Worm (Caenorhabditis elegans) whole organism, young adult: ENCODE measurements around the gene C34C12.8.

Experiments
- C17E4.6 ChIP-seq: fragments of 200-800 bp; sonication (Bioruptor generic); IDR thresholded peaks from 2 replicates; pipeline ENCODE4 v1.3.6; 2022; ENCODE audit warnings: missing genetic modification reagents, missing genetic modification characterization, missing compliant biosample characterization
- D2030.7 ChIP-seq: fragments of 200-800 bp; sonication (Bioruptor generic); IDR thresholded peaks from 2 replicates; pipeline ENCODE4 v1.3.6; 2022; ENCODE audit warnings: missing genetic modification reagents, missing genetic modification characterization, missing compliant biosample characterization
- F37B4.10 ChIP-seq: fragments of 200-800 bp; sonication (Bioruptor generic); IDR thresholded peaks from 2 replicates; pipeline ENCODE4 v1.3.6; 2022; ENCODE audit warnings: missing genetic modification characterization, missing compliant biosample characterization
- F49E8.2 ChIP-seq: sonication (generic microtip); optimal IDR thresholded peaks from 3 replicates; lab custom pipeline; 2017; ENCODE audit warnings: missing genetic modification characterization, mild to moderate bottlenecking, missing compliant biosample characterization, antibody characterized with exemption, moderate library complexity; ENCODE audit not compliant: insufficient read depth
- F55B11.4 ChIP-seq: sonication (generic microtip); optimal IDR thresholded peaks from 2 replicates; lab custom pipeline; 2016; ENCODE audit warnings: missing compliant biosample characterization, missing genetic modification characterization, borderline replicate concordance; ENCODE audit not compliant: insufficient read depth
- K11D2.4 ChIP-seq: fragments of 200-800 bp; sonication (Bioruptor generic); IDR thresholded peaks from 2 replicates; pipeline ENCODE4 v1.3.6; 2022; ENCODE audit warnings: missing genetic modification reagents, missing genetic modification characterization, missing compliant biosample characterization
- K12H6.12 ChIP-seq: fragments of 200-800 bp; sonication (Bioruptor generic); optimal IDR thresholded peaks from 2 replicates; lab custom pipeline; 2018; ENCODE audit warnings: mild to moderate bottlenecking, missing genetic modification characterization, missing compliant biosample characterization
- Y53F4B.3 ChIP-seq: fragments of 200-800 bp; sonication (Bioruptor generic); IDR thresholded peaks from 2 replicates; pipeline ENCODE4 v1.3.6; 2022; ENCODE audit warnings: missing genetic modification reagents, missing genetic modification characterization, missing compliant biosample characterization
- Y53G8AR.9 ChIP-seq: fragments of 200-800 bp; sonication (Bioruptor generic); conservative IDR thresholded peaks from 2 replicates; pipeline ENCODE4 v1.3.6; 2022; ENCODE audit warnings: missing genetic modification reagents, missing genetic modification characterization, missing compliant biosample characterization
- Y95B8A.8 ChIP-seq: fragments of 200-800 bp; sonication (Bioruptor generic); IDR thresholded peaks from 2 replicates; pipeline ENCODE4 v1.3.6; 2022; ENCODE audit warnings: missing genetic modification reagents, missing genetic modification characterization, missing compliant biosample characterization
- ZK185.1 ChIP-seq: sonication (generic microtip); optimal IDR thresholded peaks from 2 replicates; lab custom pipeline; 2016; ENCODE audit warnings: mild to moderate bottlenecking, missing genetic modification characterization, missing compliant biosample characterization; ENCODE audit not compliant: poor library complexity, severe bottlenecking
- akir-1 ChIP-seq: fragments of 200-800 bp; sonication (Bioruptor generic); optimal IDR thresholded peaks from 2 replicates; lab custom pipeline; 2018; ENCODE audit warnings: mild to moderate bottlenecking, missing genetic modification characterization, moderate library complexity, missing compliant biosample characterization
- ama-1 ChIP-seq, 3 experiments: fragments of 150-350 bp in 1 of 3; sonication (generic microtip) in 2 of 3; optimal IDR thresholded peaks; 2 replicates each; lab custom pipeline; 2014 to 2018; ENCODE audit warnings: missing biosample characterization in 2 of 3, missing genetic modification characterization in 2 of 3, missing genetic modification reagents in 2 of 3
- aptf-2 ChIP-seq: fragments of 200-800 bp; sonication (Bioruptor generic); conservative IDR thresholded peaks from 2 replicates; pipeline ENCODE4 v1.3.6; 2022; ENCODE audit warnings: missing genetic modification reagents, missing genetic modification characterization, missing compliant biosample characterization
- athp-1 ChIP-seq: sonication (generic microtip); optimal IDR thresholded peaks from 2 replicates; lab custom pipeline; 2017; ENCODE audit warnings: mild to moderate bottlenecking, missing genetic modification characterization, missing compliant biosample characterization
- attf-5 ChIP-seq: fragments of 200-800 bp; sonication (Bioruptor generic); optimal IDR thresholded peaks from 2 replicates; lab custom pipeline; 2018; ENCODE audit warnings: mild to moderate bottlenecking, missing genetic modification characterization, missing compliant biosample characterization
- bed-2 ChIP-seq: fragments of 200-800 bp; sonication (Bioruptor generic); IDR thresholded peaks from 2 replicates; pipeline ENCODE4 v1.3.6; 2022; ENCODE audit warnings: missing genetic modification reagents, missing genetic modification characterization, missing compliant biosample characterization
- ceh-79 ChIP-seq: sonication (generic microtip); optimal IDR thresholded peaks from 2 replicates; lab custom pipeline; 2017; ENCODE audit warnings: mild to moderate bottlenecking, missing genetic modification characterization, missing compliant biosample characterization
- die-1 ChIP-seq: sonication (generic microtip); optimal IDR thresholded peaks from 2 replicates; lab custom pipeline; 2016; ENCODE audit warnings: missing genotype, mild to moderate bottlenecking, missing genetic modification characterization, missing compliant biosample characterization
- efl-1 ChIP-seq: fragments of 150-350 bp; optimal IDR thresholded peaks from 2 replicates; lab custom pipeline; 2014; ENCODE audit warnings: missing biosample characterization, missing genetic modification reagents, missing genetic modification characterization
- egrh-3 ChIP-seq: fragments of 200-800 bp; sonication (Bioruptor generic); IDR thresholded peaks from 2 replicates; pipeline ENCODE4 v1.3.6; 2022; ENCODE audit warnings: missing genetic modification reagents, missing genetic modification characterization, missing compliant biosample characterization
- gei-17 ChIP-seq: fragments of 200-800 bp; sonication (Bioruptor generic); optimal IDR thresholded peaks from 2 replicates; lab custom pipeline; 2018; ENCODE audit warnings: mild to moderate bottlenecking, missing genetic modification characterization, missing compliant biosample characterization
- hmg-20 ChIP-seq: fragments of 200-800 bp; sonication (Bioruptor generic); IDR thresholded peaks from 2 replicates; pipeline ENCODE4 v1.3.6; 2022; ENCODE audit warnings: missing genetic modification reagents, missing genetic modification characterization, missing compliant biosample characterization
- hrde-1 ChIP-seq: sonication (generic microtip); optimal IDR thresholded peaks from 2 replicates; lab custom pipeline; 2016; ENCODE audit warnings: missing genetic modification characterization, mild to moderate bottlenecking, missing compliant biosample characterization, moderate library complexity, missing genotype, missing genetic modification reagents, borderline replicate concordance
- hsf-1 ChIP-seq: fragments of 200-800 bp; sonication (Bioruptor generic); IDR thresholded peaks from 2 replicates; pipeline ENCODE4 v1.3.6; 2022; ENCODE audit warnings: missing genetic modification reagents, missing genetic modification characterization, missing compliant biosample characterization
- lag-1 ChIP-seq: fragments of 200-800 bp; sonication (Bioruptor generic); IDR thresholded peaks from 2 replicates; pipeline ENCODE4 v1.3.6; 2022; ENCODE audit warnings: missing genetic modification reagents, missing genetic modification characterization, missing compliant biosample characterization
- lin-40 ChIP-seq: sonication (generic microtip); optimal IDR thresholded peaks from 2 replicates; lab custom pipeline; 2016; ENCODE audit warnings: missing genetic modification characterization, mild to moderate bottlenecking, missing compliant biosample characterization, missing genotype, missing genetic modification reagents
- lin-54 ChIP-seq: fragments of 200-800 bp; sonication (Bioruptor generic); optimal IDR thresholded peaks from 2 replicates; lab custom pipeline; 2018; ENCODE audit warnings: mild to moderate bottlenecking, missing genetic modification characterization, missing compliant biosample characterization
- madf-3 ChIP-seq: fragments of 200-800 bp; sonication (Bioruptor generic); IDR thresholded peaks from 2 replicates; pipeline ENCODE4 v1.3.6; 2022; ENCODE audit warnings: missing genetic modification reagents, missing genetic modification characterization, missing compliant biosample characterization
- madf-8 ChIP-seq: fragments of 200-800 bp; sonication (Bioruptor generic); conservative IDR thresholded peaks from 2 replicates; pipeline ENCODE4 v1.3.6; 2022; ENCODE audit warnings: missing genetic modification reagents, missing genetic modification characterization, missing compliant biosample characterization
- mcd-1 ChIP-seq: fragments of 200-800 bp; sonication (Bioruptor generic); IDR thresholded peaks from 2 replicates; pipeline ENCODE4 v1.3.6; 2022; ENCODE audit warnings: missing genetic modification reagents, missing genetic modification characterization, missing compliant biosample characterization
- nfya-2 ChIP-seq: fragments of 200-800 bp; sonication (Bioruptor generic); IDR thresholded peaks from 2 replicates; pipeline ENCODE4 v1.3.6; 2022; ENCODE audit warnings: missing genetic modification reagents, missing genetic modification characterization, missing compliant biosample characterization
- nhr-179 ChIP-seq: sonication (generic microtip); optimal IDR thresholded peaks from 2 replicates; lab custom pipeline; 2016; ENCODE audit warnings: mild to moderate bottlenecking, missing genetic modification characterization, missing compliant biosample characterization
- nhr-90 ChIP-seq: sonication (generic microtip); optimal IDR thresholded peaks from 2 replicates; lab custom pipeline; 2016; ENCODE audit warnings: missing genotype, mild to moderate bottlenecking, missing genetic modification characterization, missing compliant biosample characterization
- pbrm-1 ChIP-seq: fragments of 200-800 bp; sonication (Bioruptor generic); IDR thresholded peaks from 2 replicates; pipeline ENCODE4 v1.3.6; 2022; ENCODE audit warnings: missing genetic modification reagents, missing genetic modification characterization, missing compliant biosample characterization
- repo-1 ChIP-seq: sonication (generic microtip); optimal IDR thresholded peaks from 2 replicates; lab custom pipeline; 2017; ENCODE audit warnings: mild to moderate bottlenecking, missing genetic modification characterization, missing compliant biosample characterization
- snpc-1.3 ChIP-seq: sonication (generic microtip); optimal IDR thresholded peaks from 2 replicates; lab custom pipeline; 2017; ENCODE audit warnings: missing genetic modification characterization, mild to moderate bottlenecking, missing compliant biosample characterization, antibody characterized with exemption, moderate library complexity, missing genotype, missing genetic modification reagents; ENCODE audit not compliant: insufficient read depth
- snpc-3.4 ChIP-seq: sonication (generic microtip); optimal IDR thresholded peaks from 2 replicates; lab custom pipeline; 2017; ENCODE audit warnings: missing genetic modification characterization, mild to moderate bottlenecking, missing compliant biosample characterization, antibody characterized with exemption, moderate library complexity, missing genotype, missing genetic modification reagents
- tbp1 ChIP-seq: fragments of 200-800 bp; sonication (Bioruptor generic); optimal IDR thresholded peaks from 2 replicates; lab custom pipeline; 2018; ENCODE audit warnings: mild to moderate bottlenecking, missing genetic modification characterization, missing compliant biosample characterization
- tbx-9 ChIP-seq: sonication (generic microtip); optimal IDR thresholded peaks from 2 replicates; lab custom pipeline; 2016; ENCODE audit warnings: borderline replicate concordance, missing genetic modification characterization, inconsistent platforms, missing compliant biosample characterization
- tlf-1 ChIP-seq: fragments of 200-800 bp; sonication (Bioruptor generic); optimal IDR thresholded peaks from 2 replicates; lab custom pipeline; 2018; ENCODE audit warnings: mild to moderate bottlenecking, missing genetic modification characterization, missing compliant biosample characterization
- unc-62 ChIP-seq: fragments of 150-350 bp; optimal IDR thresholded peaks from 2 replicates; lab custom pipeline; 2014; ENCODE audit warnings: missing biosample characterization, missing genetic modification reagents, missing genetic modification characterization
- xnd-1 ChIP-seq: sonication (generic microtip); optimal IDR thresholded peaks from 2 replicates; lab custom pipeline; 2016; ENCODE audit warnings: missing genotype, missing genetic modification reagents, missing genetic modification characterization, missing compliant biosample characterization
- zim-3 ChIP-seq: sonication (generic microtip); optimal IDR thresholded peaks from 2 replicates; lab custom pipeline; 2017; ENCODE audit warnings: mild to moderate bottlenecking, missing genetic modification characterization, moderate library complexity, missing compliant biosample characterization
- ztf-18 ChIP-seq: sonication (generic microtip); optimal IDR thresholded peaks from 2 replicates; lab custom pipeline; 2016; ENCODE audit warnings: missing genotype, mild to moderate bottlenecking, missing genetic modification characterization, missing compliant biosample characterization
- ztf-25 ChIP-seq: fragments of 200-800 bp; sonication (Bioruptor generic); IDR thresholded peaks from 2 replicates; pipeline ENCODE4 v1.3.6; 2022; ENCODE audit warnings: missing genetic modification reagents, missing genetic modification characterization, missing compliant biosample characterization
- ztf-26 ChIP-seq: sonication (generic microtip); optimal IDR thresholded peaks from 2 replicates; lab custom pipeline; 2017; ENCODE audit warnings: missing genetic modification characterization, missing compliant biosample characterization
- ztf-6 ChIP-seq: fragments of 200-800 bp; sonication (Bioruptor generic); IDR thresholded peaks from 2 replicates; pipeline ENCODE4 v1.3.6; 2022; ENCODE audit warnings: missing genetic modification reagents, missing genetic modification characterization, missing compliant biosample characterization

Gene C34C12.8

DNA sequence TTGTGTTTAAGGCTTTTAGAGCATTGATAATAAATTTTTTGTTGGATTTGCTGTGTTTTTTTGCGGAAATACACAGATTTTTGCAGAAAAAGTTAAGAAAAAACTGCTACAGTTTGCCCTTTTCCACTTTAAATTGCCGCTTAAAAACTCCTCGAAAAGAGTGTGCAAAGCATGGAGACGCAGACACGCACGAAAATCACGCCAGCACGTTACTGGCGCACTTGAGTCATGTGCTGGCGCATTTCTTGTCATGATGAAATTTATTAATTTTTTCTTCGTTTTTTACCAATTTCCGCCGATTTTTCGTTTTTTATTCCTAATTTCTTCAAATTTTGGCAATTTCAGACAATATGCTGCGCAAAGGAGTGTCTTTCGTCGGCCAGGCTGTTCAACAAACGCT lies at the start of gene C34C12.8 (continued):
- TF ChIP-seq snpc-1.3 (peak; percentile 94), tlf-1 (GFP tag; lab: Kevin White, UChicago) (peak; percentile 95), egrh-3 (no peak), F55B11.4 (tag; lab: Kevin White, UChicago) (no peak), nhr-90 (tag; lab: Kevin White, UChicago) (no peak), athp-1 (peak; percentile 93), nhr-179 (tag; lab: Kevin White, UChicago) (no peak), hsf-1 (GFP tag; lab: Robert Waterston, UW) (peak; percentile 85), xnd-1 (tag; lab: Kevin White, UChicago) (peak; percentile 84), snpc-3.4 (peak; percentile 92), Y53G8AR.9 (GFP tag; lab: Robert Waterston, UW) (peak; percentile 99), ztf-18 (tag; lab: Kevin White, UChicago) (peak; percentile 99), pbrm-1 (peak; percentile 96), Y95B8A.8 (GFP tag; lab: Robert Waterston, UW) (peak; percentile 67; the same call in 1 of the 2 replicates), die-1 (tag; lab: Kevin White, UChicago) (no peak), ZK185.1 (peak; percentile 89), madf-3 (peak; percentile 96), hrde-1 (peak; percentile 69), K12H6.12 (peak; percentile 63), ztf-6 (no peak), attf-5 (GFP tag; lab: Kevin White, UChicago) (peak; percentile 90), Y53F4B.3 (GFP tag; lab: Robert Waterston, UW) (0 out of 2 replicates have a peak, but pooled peaks have one; percentile 11), lin-54 (GFP tag; lab: Kevin White, UChicago) (peak; percentile 99), ztf-25 (GFP tag; lab: Robert Waterston, UW) (no peak), tbx-9 (tag; lab: Kevin White, UChicago) (no peak), efl-1 (GFP tag; lab: Kevin White, UChicago) (peak; percentile 83), lin-40 (tag; lab: Kevin White, UChicago) (peak; percentile 96), ceh-79 (tag; lab: Kevin White, UChicago) (peak; percentile 8), madf-8 (peak; percentile 80), unc-62 (GFP tag; lab: Kevin White, UChicago) (peak; percentile 30), gei-17 (GFP tag; lab: Kevin White, UChicago) (peak; percentile 78), hmg-20 (GFP tag; lab: Robert Waterston, UW) (peak; percentile 90), tbp1 (GFP tag; lab: Kevin White, UChicago) (peak; percentile 74), ama-1 (optimal IDR thresholded peaks at IDR 0.05; lab: Kevin White, UChicago) (no peak), ama-1 (GFP tag; optimal IDR thresholded peaks at IDR 0.05; lab: Kevin White, UChicago) (peak in 1 of 2 experiments; percentile 51), ztf-26 (tag; lab: Kevin White, UChicago) (peak; percentile 90), repo-1 (tag; lab: Kevin White, UChicago) (peak; percentile 94), bed-2 (GFP tag; lab: Robert Waterston, UW) (no peak), mcd-1 (GFP tag; lab: Robert Waterston, UW) (peak; percentile 99), K11D2.4 (peak; percentile 96), aptf-2 (no peak), akir-1 (GFP tag; lab: Kevin White, UChicago) (no peak), F49E8.2 (tag; lab: Kevin White, UChicago) (peak; percentile 89), C17E4.6 (peak; percentile 89), F37B4.10 (GFP tag; lab: Robert Waterston, UW) (0 out of 2 replicates have a peak, but pooled peaks have one; percentile 86), nfya-2 (GFP tag; lab: Robert Waterston, UW) (no peak), lag-1 (GFP tag; lab: Robert Waterston, UW) (no peak), D2030.7 (peak; percentile 93), zim-3 (tag; lab: Kevin White, UChicago) (no peak)
